Worm (Caenorhabditis elegans): ENCODE data around the gene F15E6.9.

- TF ChIP-seq lin-35 (GFP tag; optimal IDR thresholded peaks at IDR 0.05) (no peak), ama-1 (optimal IDR thresholded peaks at IDR 0.05) (no peak)
Observed at ce11 chrIV:4262993-4263392, 35.9 kb downstream of the F15E6.9 start, which contains the start of gene col-33.
